Fruit fly (Drosophila melanogaster) whole organism, prepupa: ENCODE data around the gene Rpn1.

Experiments
- Blimp-1 ChIP-seq: fragments of 200-800 bp; sonication (Bioruptor generic); optimal IDR thresholded peaks from 3 replicates; lab custom pipeline; 2017; ENCODE audit warnings: missing biosample characterization, missing genetic modification characterization, mild to moderate bottlenecking, moderate library complexity, missing genetic modification reagents
- CG10631 ChIP-seq: fragments of 200-800 bp; sonication (Bioruptor generic); optimal IDR thresholded peaks from 2 replicates; lab custom pipeline; 2016; ENCODE audit warnings: missing biosample characterization, missing genetic modification characterization
- CG11294 ChIP-seq: fragments of 200-800 bp; sonication (Bioruptor generic); IDR thresholded peaks from 2 replicates; pipeline ENCODE4 v1.3.6; 2022; ENCODE audit warnings: missing biosample characterization, missing genetic modification characterization
- CG11762 ChIP-seq: fragments of 200-800 bp; sonication (Bioruptor generic); optimal IDR thresholded peaks from 3 replicates; lab custom pipeline; 2016; ENCODE audit warnings: missing biosample characterization, missing genetic modification characterization; ENCODE audit not compliant: insufficient read depth
- CG11902 ChIP-seq: fragments of 200-800 bp; sonication (Bioruptor generic); optimal IDR thresholded peaks from 3 replicates; lab custom pipeline; 2016; ENCODE audit warnings: missing biosample characterization, missing genetic modification characterization
- CG15336 ChIP-seq: fragments of 200-800 bp; sonication (Bioruptor generic); IDR thresholded peaks from 2 replicates; pipeline ENCODE4 v1.3.6; 2022; ENCODE audit warnings: missing biosample characterization, missing genetic modification characterization
- CG1621 ChIP-seq: fragments of 200-800 bp; sonication (Bioruptor generic); optimal IDR thresholded peaks from 3 replicates; lab custom pipeline; 2018; ENCODE audit warnings: missing biosample characterization, mild to moderate bottlenecking, missing genetic modification characterization
- CG16779 ChIP-seq: fragments of 200-800 bp; sonication (Bioruptor generic); optimal IDR thresholded peaks from 3 replicates; lab custom pipeline; 2017; ENCODE audit warnings: missing biosample characterization, mild to moderate bottlenecking, missing genetic modification characterization
- CG3032 ChIP-seq: fragments of 200-800 bp; optimal IDR thresholded peaks from 2 replicates; lab custom pipeline; 2019; ENCODE audit warnings: missing biosample characterization, mild to moderate bottlenecking, missing genetic modification characterization, moderate library complexity
- CG34406 ChIP-seq: fragments of 200-800 bp; sonication (Bioruptor generic); optimal IDR thresholded peaks from 3 replicates; lab custom pipeline; 2016; ENCODE audit warnings: missing biosample characterization, missing genetic modification characterization
- CG3919 ChIP-seq: fragments of 200-800 bp; sonication (Bioruptor generic); optimal IDR thresholded peaks from 3 replicates; lab custom pipeline; 2016; ENCODE audit warnings: missing biosample characterization, missing genetic modification characterization
- CG6163 ChIP-seq: fragments of 200-800 bp; sonication (Bioruptor generic); IDR thresholded peaks from 3 replicates; pipeline ENCODE4 v1.3.6; 2022; ENCODE audit warnings: missing biosample characterization, missing genetic modification characterization
- CG6276 ChIP-seq: fragments of 200-800 bp; sonication (Bioruptor generic); optimal IDR thresholded peaks from 2 replicates; lab custom pipeline; 2017; ENCODE audit warnings: missing biosample characterization, mild to moderate bottlenecking, missing genetic modification characterization
- CG6792 ChIP-seq: fragments of 200-800 bp; sonication (Bioruptor generic); optimal IDR thresholded peaks from 3 replicates; lab custom pipeline; 2016; ENCODE audit warnings: missing biosample characterization, missing genetic modification characterization
- CG6854 ChIP-seq: fragments of 200-800 bp; sonication (Bioruptor generic); optimal IDR thresholded peaks from 2 replicates; lab custom pipeline; 2017; ENCODE audit warnings: missing biosample characterization, mild to moderate bottlenecking, missing genetic modification characterization
- CG8119 ChIP-seq: fragments of 200-800 bp; sonication (Bioruptor generic); IDR thresholded peaks from 3 replicates; pipeline ENCODE4 v1.3.6; 2022; ENCODE audit warnings: missing biosample characterization, missing genetic modification characterization
- CG8319 ChIP-seq: fragments of 200-800 bp; sonication (Bioruptor generic); optimal IDR thresholded peaks from 3 replicates; lab custom pipeline; 2016; ENCODE audit warnings: missing biosample characterization, missing genetic modification characterization
- Eip75B ChIP-seq: fragments of 200-800 bp; sonication (Bioruptor generic); optimal IDR thresholded peaks from 3 replicates; lab custom pipeline; 2016; ENCODE audit warnings: missing biosample characterization, missing genetic modification characterization
- Eip93F ChIP-seq: fragments of 200-800 bp; sonication (Bioruptor generic); optimal IDR thresholded peaks from 2 replicates; lab custom pipeline; 2016; ENCODE audit warnings: missing biosample characterization, mild to moderate bottlenecking, missing genetic modification characterization
- Ets21C ChIP-seq: fragments of 200-800 bp; sonication (Bioruptor generic); optimal IDR thresholded peaks from 3 replicates; lab custom pipeline; 2016; ENCODE audit warnings: missing biosample characterization, missing genetic modification characterization
- Ets96B ChIP-seq: fragments of 200-800 bp; optimal IDR thresholded peaks from 2 replicates; lab custom pipeline; 2019; ENCODE audit warnings: missing biosample characterization, mild to moderate bottlenecking, missing genetic modification characterization, moderate library complexity
- Gug ChIP-seq: fragments of 200-800 bp; sonication (Bioruptor generic); IDR thresholded peaks from 2 replicates; pipeline ENCODE4 v1.3.6; 2022; ENCODE audit warnings: missing biosample characterization, missing genetic modification characterization
- Hr38 ChIP-seq: sonication (Bioruptor generic); optimal IDR thresholded peaks from 2 replicates; lab custom pipeline; 2016; ENCODE audit warnings: missing biosample characterization, missing genetic modification characterization
- Hr4 ChIP-seq: fragments of 200-800 bp; sonication (Bioruptor generic); optimal IDR thresholded peaks from 3 replicates; lab custom pipeline; 2016; ENCODE audit warnings: missing biosample characterization, missing genetic modification characterization
- Lpt ChIP-seq: fragments of 200-800 bp; sonication (Bioruptor generic); optimal IDR thresholded peaks from 3 replicates; lab custom pipeline; 2016; ENCODE audit warnings: missing biosample characterization, missing genetic modification characterization
- Met ChIP-seq: fragments of 200-800 bp; sonication (Bioruptor generic); optimal IDR thresholded peaks from 3 replicates; lab custom pipeline; 2016; ENCODE audit warnings: missing biosample characterization, missing genetic modification characterization
- OdsH ChIP-seq: fragments of 200-800 bp; sonication (Bioruptor generic); optimal IDR thresholded peaks from 3 replicates; lab custom pipeline; 2016; ENCODE audit warnings: missing biosample characterization, missing genetic modification characterization
- Smox ChIP-seq: fragments of 200-800 bp; sonication (Bioruptor generic); optimal IDR thresholded peaks from 3 replicates; lab custom pipeline; 2016; ENCODE audit warnings: missing biosample characterization, missing genetic modification characterization
- Sox102F ChIP-seq: fragments of 200-800 bp; sonication (Bioruptor generic); optimal IDR thresholded peaks from 2 replicates; lab custom pipeline; 2016; ENCODE audit warnings: missing biosample characterization, mild to moderate bottlenecking, missing genetic modification characterization
- Sox14 ChIP-seq: fragments of 200-800 bp; sonication (Bioruptor generic); optimal IDR thresholded peaks from 3 replicates; lab custom pipeline; 2016; ENCODE audit warnings: missing biosample characterization, missing genetic modification characterization
- achi ChIP-seq: fragments of 200-800 bp; sonication (Bioruptor generic); optimal IDR thresholded peaks from 3 replicates; lab custom pipeline; 2016; ENCODE audit warnings: missing biosample characterization, missing genetic modification characterization
- acj6 ChIP-seq: fragments of 200-800 bp; sonication (Bioruptor generic); optimal IDR thresholded peaks from 3 replicates; lab custom pipeline; 2016; ENCODE audit warnings: missing biosample characterization, missing genetic modification characterization
- cyc ChIP-seq: fragments of 200-800 bp; sonication (Bioruptor generic); optimal IDR thresholded peaks from 3 replicates; lab custom pipeline; 2016; ENCODE audit warnings: missing biosample characterization, missing genetic modification characterization
- dac ChIP-seq: fragments of 200-800 bp; sonication (Bioruptor generic); optimal IDR thresholded peaks from 2 replicates; lab custom pipeline; 2017; ENCODE audit warnings: missing biosample characterization, mild to moderate bottlenecking, missing genetic modification characterization
- dsx ChIP-seq: fragments of 200-800 bp; optimal IDR thresholded peaks from 3 replicates; lab custom pipeline; 2019; ENCODE audit warnings: missing biosample characterization, mild to moderate bottlenecking, missing genetic modification characterization, moderate library complexity; ENCODE audit not compliant: poor library complexity, severe bottlenecking
- eg ChIP-seq: fragments of 200-800 bp; sonication (Bioruptor generic); IDR thresholded peaks from 3 replicates; pipeline ENCODE4 v1.3.6; 2022; ENCODE audit warnings: missing biosample characterization, missing genetic modification characterization
- esn ChIP-seq: fragments of 200-800 bp; sonication (Bioruptor generic); optimal IDR thresholded peaks from 2 replicates; lab custom pipeline; 2016; ENCODE audit warnings: missing biosample characterization, mild to moderate bottlenecking, missing genetic modification characterization, moderate library complexity
- fd59A ChIP-seq: fragments of 200-800 bp; sonication (Bioruptor generic); optimal IDR thresholded peaks from 2 replicates; lab custom pipeline; 2017; ENCODE audit warnings: missing biosample characterization, mild to moderate bottlenecking, missing genetic modification characterization, missing genetic modification reagents
- lz ChIP-seq: fragments of 200-800 bp; sonication (Bioruptor generic); optimal IDR thresholded peaks from 3 replicates; lab custom pipeline; 2016; ENCODE audit warnings: missing biosample characterization, missing genetic modification characterization
- pdm3 ChIP-seq: fragments of 200-800 bp; sonication (Bioruptor generic); optimal IDR thresholded peaks from 3 replicates; lab custom pipeline; 2016; ENCODE audit warnings: missing biosample characterization, missing genetic modification characterization
- salr ChIP-seq, 2 experiments: fragments of 200-800 bp; sonication (Bioruptor generic); optimal IDR thresholded peaks; 3 replicates each; lab custom pipeline; 2016 to 2018; ENCODE audit warnings: missing biosample characterization in 2 of 2, missing genetic modification characterization in 2 of 2, mild to moderate bottlenecking in 1 of 2
- ss ChIP-seq, 2 experiments: fragments of 200-800 bp; sonication (Bioruptor generic); optimal IDR thresholded peaks; 2 replicates in 1 of 2; 3 replicates in 1 of 2; lab custom pipeline; 2017 to 2018; ENCODE audit warnings: mild to moderate bottlenecking in 2 of 2, missing biosample characterization in 2 of 2, missing genetic modification characterization in 2 of 2, moderate library complexity in 1 of 2
- topi ChIP-seq: fragments of 200-800 bp; sonication (Bioruptor generic); optimal IDR thresholded peaks from 3 replicates; lab custom pipeline; 2016; ENCODE audit warnings: missing biosample characterization, missing genetic modification characterization
- vri ChIP-seq: fragments of 200-800 bp; sonication (Bioruptor generic); optimal IDR thresholded peaks from 3 replicates; lab custom pipeline; 2016; ENCODE audit warnings: missing biosample characterization, mild to moderate bottlenecking, missing genetic modification characterization

Gene Rpn1

DNA sequence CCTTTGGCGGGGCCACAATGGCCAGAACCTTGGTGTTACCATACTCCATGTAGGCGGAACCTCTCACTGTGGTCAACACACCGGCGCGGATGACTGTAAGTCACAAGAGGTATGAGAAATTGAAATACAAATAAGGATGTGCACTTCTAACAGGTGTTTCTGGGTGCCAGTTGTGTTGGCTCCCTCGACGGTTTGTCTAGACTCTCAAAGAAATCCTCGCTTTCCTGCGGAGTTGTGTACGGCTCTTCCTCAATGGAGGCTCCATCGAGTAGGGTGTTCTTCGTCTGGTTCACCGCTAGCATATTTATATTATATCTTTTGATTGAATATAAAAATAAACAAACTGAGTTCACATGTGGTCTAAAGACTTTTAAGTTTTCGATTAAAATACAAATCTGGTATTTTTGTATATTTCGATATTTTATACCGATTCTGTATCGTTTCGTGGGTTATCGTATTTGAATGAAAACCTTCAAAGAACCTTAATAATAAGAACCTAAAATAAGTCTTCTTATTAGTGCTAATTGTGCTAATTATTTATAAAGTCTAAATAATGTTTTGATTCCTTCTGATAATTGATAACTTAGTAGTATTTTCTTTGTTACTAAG is 1.4 kb upstream of the Rpn1 start, which contains the start of gene Mtr3:
Gene Mtr3 (minus strand): TSS at position 388 of the 609 bp plus-strand sequence.
- no peak for TF ChIP-seq Eip75B
- no peak for TF ChIP-seq Ets96B (tag; lab: Kevin White, UChicago)
- TF ChIP-seq Blimp-1 (GFP tag; lab: Kevin White, UChicago), result no peak
- no peak for TF ChIP-seq CG3032 (tag; lab: Kevin White, UChicago)
- TF ChIP-seq CG8319 (GFP tag; lab: Kevin White, UChicago), result no peak
- no peak for TF ChIP-seq CG11294 (GFP tag; lab: Robert Waterston, UW)
- no peak for TF ChIP-seq Smox (GFP tag; lab: Kevin White, UChicago)

DNA sequence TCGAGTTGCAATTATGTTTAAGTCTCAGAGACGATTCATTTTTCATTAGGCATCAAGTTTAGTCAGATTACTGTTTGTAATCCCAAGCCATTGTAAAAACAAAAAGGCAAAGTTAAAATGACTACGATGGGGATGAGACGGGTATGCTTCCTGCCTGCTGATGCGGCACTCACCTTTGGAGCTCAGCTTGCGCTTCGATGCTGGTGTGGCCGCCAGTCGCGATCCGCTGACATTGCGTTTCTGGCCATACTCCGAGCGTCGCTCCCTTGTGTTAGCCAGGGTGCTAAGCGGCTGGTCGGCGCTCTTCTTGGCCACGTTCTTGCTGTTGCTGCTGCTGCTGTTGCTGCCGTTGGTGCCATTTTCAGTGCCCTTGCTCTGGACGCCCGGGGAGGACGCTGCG is 5.1 kb downstream of the Rpn1 start:
- TF ChIP-seq cyc (GFP tag; lab: Kevin White, UChicago) (no peak), Hr38 (no peak), CG11762 (GFP tag; lab: Kevin White, UChicago) (no peak), CG6276 (GFP tag; lab: Kevin White, UChicago) (no peak), CG11902 (GFP tag; lab: Kevin White, UChicago) (no peak), Hr4 (no peak), Eip75B (no peak), OdsH (GFP tag; lab: Kevin White, UChicago) (no peak), dac (no peak), Lpt (GFP tag; lab: Kevin White, UChicago) (no peak), achi (no peak), CG16779 (tag; lab: Kevin White, UChicago) (no peak), Met (no peak), salr (GFP tag; optimal IDR thresholded peaks at IDR 0.05; lab: Kevin White, UChicago) (no peak), eg (GFP tag; lab: Robert Waterston, UW) (no peak), lz (GFP tag; lab: Kevin White, UChicago) (no peak), esn (no peak)

DNA sequence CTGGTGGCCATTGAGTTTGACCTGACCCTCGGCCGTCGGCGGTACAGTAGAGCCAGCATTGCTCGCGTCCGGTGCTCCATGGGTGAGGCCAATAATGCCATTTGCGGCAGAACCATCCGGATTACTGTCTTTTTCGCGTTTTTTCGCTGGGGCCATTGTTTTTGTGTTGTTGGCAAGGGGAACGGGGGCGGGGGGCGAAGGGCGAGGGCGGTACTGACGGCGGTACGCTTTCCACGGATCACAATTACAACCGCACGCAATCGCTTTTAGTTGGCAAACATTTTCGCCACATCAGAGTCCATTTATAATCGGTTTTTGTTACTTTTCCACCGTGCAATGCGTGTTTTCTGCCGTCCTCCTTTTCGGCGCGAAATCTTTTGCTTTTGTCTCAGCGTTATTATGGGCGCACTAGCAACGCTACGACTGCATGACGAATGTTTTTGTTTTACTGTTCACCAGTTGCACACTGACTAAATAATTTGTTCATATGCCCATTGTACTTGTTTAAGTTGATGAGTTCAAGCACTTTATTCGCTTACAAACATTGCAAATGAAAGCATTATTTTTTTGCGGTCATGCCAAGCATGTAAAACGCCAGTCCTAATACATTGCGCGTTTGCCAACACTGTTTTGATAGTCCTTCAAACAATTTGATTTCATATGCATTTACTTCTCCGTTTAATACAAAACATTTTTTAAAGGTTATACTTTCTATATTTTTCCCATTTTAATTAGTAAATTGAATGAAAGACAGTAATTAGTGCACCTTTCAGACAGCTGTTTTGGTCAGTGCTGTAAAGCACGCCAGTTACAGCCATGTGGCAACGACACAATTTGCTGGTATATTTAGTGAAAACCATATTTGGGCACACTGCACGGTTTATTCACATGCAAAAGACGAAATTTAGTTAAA is 8.2 kb downstream of the Rpn1 start, which contains the start of gene Pfdn6:
Gene Pfdn6 (plus strand): TSS at position 839 of the 913 bp plus-strand sequence.
- TF ChIP-seq salr (GFP tag; optimal IDR thresholded peaks at IDR 0.05; lab: Kevin White, UChicago) (peak in 1 of 2 experiments; percentile 30), fd59A (GFP tag; lab: Kevin White, UChicago) (no peak), CG6163 (GFP tag; lab: Robert Waterston, UW) (peak; percentile 69; the same call in 2 of the 3 replicates), Sox102F (no peak), cyc (GFP tag; lab: Kevin White, UChicago) (peak; percentile 78), acj6 (GFP tag; lab: Kevin White, UChicago) (no peak), CG6792 (GFP tag; lab: Kevin White, UChicago) (peak; percentile 36), Sox14 (GFP tag; lab: Kevin White, UChicago) (peak; percentile 80), dsx (GFP tag; lab: Kevin White, UChicago) (no peak), Eip93F (GFP tag; lab: Kevin White, UChicago) (no peak), CG8119 (GFP tag; lab: Robert Waterston, UW) (0 out of 3 replicates have a peak, but pooled peaks have one; percentile 17), Gug (GFP tag; lab: Robert Waterston, UW) (no peak), vri (GFP tag; lab: Kevin White, UChicago) (no peak), eg (GFP tag; lab: Robert Waterston, UW) (peak; percentile 74), CG1621 (no peak), CG11294 (GFP tag; lab: Robert Waterston, UW) (peak; percentile 55; the same call in 1 of the 2 replicates), ss (GFP tag; optimal IDR thresholded peaks at IDR 0.05; lab: Kevin White, UChicago) (no peak), Hr38 (no peak), Ets21C (GFP tag; lab: Kevin White, UChicago) (peak; percentile 74), CG34406 (GFP tag; lab: Kevin White, UChicago) (peak; percentile 16), CG10631 (GFP tag; lab: Kevin White, UChicago) (no peak), topi (peak; percentile 71), CG3919 (GFP tag; lab: Kevin White, UChicago) (no peak), CG6276 (GFP tag; lab: Kevin White, UChicago) (no peak), CG6854 (GFP tag; lab: Kevin White, UChicago) (no peak), esn (peak; percentile 86), pdm3 (GFP tag; lab: Kevin White, UChicago) (no peak), Met (no peak), Ets96B (tag; lab: Kevin White, UChicago) (peak; percentile 27), lz (GFP tag; lab: Kevin White, UChicago) (peak; percentile 73), CG15336 (GFP tag; lab: Robert Waterston, UW) (peak; percentile 51)
